Fruit fly (Drosophila melanogaster) whole organism, embryonic: Measurements from ENCODE around the gene Cog2.
A peak's percentile ranks its signal among the peaks of the same experiment; 100 is the strongest.

Source experiments
- Abd-B ChIP-seq: fragments of 200-800 bp; sonication (Bioruptor generic); optimal IDR thresholded peaks from 2 replicates; lab custom pipeline; 2018; ENCODE audit warnings: missing biosample characterization, mild to moderate bottlenecking, missing genetic modification characterization, moderate library complexity
- Atf3 ChIP-seq: fragments of 200-800 bp; sonication (Bioruptor generic); optimal IDR thresholded peaks from 3 replicates; lab custom pipeline; 2016; ENCODE audit warnings: missing biosample characterization, missing genetic modification characterization
- Atf6 ChIP-seq: fragments of 200-800 bp; sonication (Bioruptor generic); IDR thresholded peaks from 2 replicates; pipeline ENCODE4 v1.3.6; 2022; ENCODE audit warnings: missing biosample characterization, missing genetic modification characterization
- BEAF-32 ChIP-seq: fragments of 200-800 bp; sonication (Bioruptor generic); optimal IDR thresholded peaks from 3 replicates; lab custom pipeline; 2017; ENCODE audit warnings: missing biosample characterization, missing genetic modification characterization, mild to moderate bottlenecking, moderate library complexity, missing genetic modification reagents
- Bteb2 ChIP-seq: fragments of 200-800 bp; sonication (Bioruptor generic); optimal IDR thresholded peaks from 2 replicates; lab custom pipeline; 2016; ENCODE audit warnings: missing biosample characterization, missing genetic modification characterization
- CG10654 ChIP-seq: fragments of 200-800 bp; sonication (Bioruptor generic); optimal IDR thresholded peaks from 2 replicates; lab custom pipeline; 2016; ENCODE audit warnings: missing biosample characterization, missing genetic modification characterization
- CG10959 ChIP-seq: fragments of 200-800 bp; sonication (Bioruptor generic); IDR thresholded peaks from 2 replicates; pipeline ENCODE4 v1.3.6; 2022; ENCODE audit warnings: missing biosample characterization, missing genetic modification characterization
- CG11504 ChIP-seq: fragments of 200-800 bp; sonication (Bioruptor generic); optimal IDR thresholded peaks from 3 replicates; lab custom pipeline; 2019; ENCODE audit warnings: missing biosample characterization, mild to moderate bottlenecking, missing genetic modification characterization, moderate library complexity
- CG1233 ChIP-seq: fragments of 200-800 bp; sonication (Bioruptor generic); optimal IDR thresholded peaks from 4 replicates; lab custom pipeline; 2018; ENCODE audit warnings: missing biosample characterization, mild to moderate bottlenecking, missing genetic modification characterization
- CG12391 ChIP-seq: fragments of 200-800 bp; sonication (Bioruptor generic); optimal IDR thresholded peaks from 3 replicates; lab custom pipeline; 2018; ENCODE audit warnings: missing biosample characterization, mild to moderate bottlenecking, missing genetic modification characterization, moderate library complexity
- CG15514 ChIP-seq: fragments of 200-800 bp; sonication (Bioruptor generic); optimal IDR thresholded peaks from 3 replicates; lab custom pipeline; 2017; ENCODE audit warnings: missing biosample characterization, missing genetic modification characterization, mild to moderate bottlenecking, moderate library complexity, missing genetic modification reagents
- CG1603 ChIP-seq: fragments of 200-800 bp; sonication (Bioruptor generic); optimal IDR thresholded peaks from 2 replicates; lab custom pipeline; 2019; ENCODE audit warnings: missing biosample characterization, mild to moderate bottlenecking, missing genetic modification characterization, moderate library complexity
- CG17186 ChIP-seq: fragments of 200-800 bp; sonication (Bioruptor generic); optimal IDR thresholded peaks from 3 replicates; lab custom pipeline; 2017; ENCODE audit warnings: missing biosample characterization, missing genetic modification reagents, missing genetic modification characterization
- CG2712 ChIP-seq: fragments of 200-800 bp; optimal IDR thresholded peaks from 3 replicates; lab custom pipeline; 2019; ENCODE audit warnings: missing biosample characterization, mild to moderate bottlenecking, missing genetic modification characterization, moderate library complexity
- CG31441 ChIP-seq: fragments of 200-800 bp; sonication (Bioruptor generic); IDR thresholded peaks from 2 replicates; pipeline ENCODE4 v1.3.6; 2022; ENCODE audit warnings: missing biosample characterization, missing genetic modification characterization
- CG3407 ChIP-seq: fragments of 200-800 bp; sonication (Bioruptor generic); optimal IDR thresholded peaks from 2 replicates; lab custom pipeline; 2018; ENCODE audit warnings: missing biosample characterization, mild to moderate bottlenecking, missing genetic modification characterization
- CG3995 ChIP-seq: fragments of 200-800 bp; sonication (Bioruptor generic); optimal IDR thresholded peaks from 3 replicates; lab custom pipeline; 2016; ENCODE audit warnings: missing biosample characterization, missing genetic modification characterization
- CG7928 ChIP-seq: fragments of 200-800 bp; sonication (Bioruptor generic); optimal IDR thresholded peaks from 2 replicates; lab custom pipeline; 2017; ENCODE audit warnings: missing biosample characterization, mild to moderate bottlenecking, missing genetic modification characterization
- CG8388 ChIP-seq: fragments of 200-800 bp; sonication (Bioruptor generic); optimal IDR thresholded peaks from 2 replicates; lab custom pipeline; 2019; ENCODE audit warnings: missing biosample characterization, mild to moderate bottlenecking, missing genetic modification characterization, moderate library complexity
- CG9437 ChIP-seq: fragments of 200-800 bp; sonication (Bioruptor generic); optimal IDR thresholded peaks from 2 replicates; lab custom pipeline; 2018; ENCODE audit warnings: missing biosample characterization, mild to moderate bottlenecking, missing genetic modification characterization
- CG9727 ChIP-seq: fragments of 200-800 bp; sonication (Bioruptor generic); optimal IDR thresholded peaks from 3 replicates; lab custom pipeline; 2017; ENCODE audit warnings: missing biosample characterization, mild to moderate bottlenecking, missing genetic modification characterization
- CG9932 ChIP-seq: fragments of 200-800 bp; sonication (Bioruptor generic); IDR thresholded peaks from 2 replicates; pipeline ENCODE4 v1.3.6; 2022; ENCODE audit warnings: missing biosample characterization, missing genetic modification characterization
- Camta ChIP-seq: fragments of 200-800 bp; sonication (Bioruptor generic); optimal IDR thresholded peaks from 2 replicates; lab custom pipeline; 2016; ENCODE audit warnings: missing biosample characterization, missing genetic modification characterization
- Chrac-16 ChIP-seq: fragments of 200-800 bp; sonication (Bioruptor generic); optimal IDR thresholded peaks from 3 replicates; lab custom pipeline; 2016; ENCODE audit warnings: missing biosample characterization, missing genetic modification characterization
- Doc3 ChIP-seq: fragments of 200-800 bp; sonication (Bioruptor generic); IDR thresholded peaks from 3 replicates; pipeline ENCODE4 v1.3.6; 2022; ENCODE audit warnings: missing biosample characterization, missing genetic modification characterization; ENCODE audit not compliant: partially characterized antibody
- Fer1 ChIP-seq: fragments of 200-800 bp; sonication (Bioruptor generic); optimal IDR thresholded peaks from 2 replicates; lab custom pipeline; 2017; ENCODE audit warnings: missing biosample characterization, mild to moderate bottlenecking, missing genetic modification characterization
- Fer3 ChIP-seq: fragments of 200-800 bp; sonication (Bioruptor generic); optimal IDR thresholded peaks from 2 replicates; lab custom pipeline; 2018; ENCODE audit warnings: missing biosample characterization, mild to moderate bottlenecking, missing genetic modification characterization, moderate library complexity
- HLH4C ChIP-seq: fragments of 200-800 bp; sonication (Bioruptor generic); IDR thresholded peaks from 3 replicates; pipeline ENCODE4 v1.3.6; 2022; ENCODE audit warnings: missing biosample characterization, missing genetic modification characterization; ENCODE audit not compliant: partially characterized antibody
- Hmr ChIP-seq: fragments of 200-800 bp; sonication (Bioruptor generic); optimal IDR thresholded peaks from 3 replicates; lab custom pipeline; 2017; ENCODE audit warnings: mild to moderate bottlenecking, missing biosample characterization, missing genetic modification reagents, missing genetic modification characterization
- Lpt ChIP-seq: fragments of >200 bp; optimal IDR thresholded peaks from 2 replicates; lab custom pipeline; 2018; ENCODE audit warnings: missing biosample characterization, missing genetic modification characterization
- Myb ChIP-seq: fragments of 200-800 bp; sonication (Bioruptor generic); optimal IDR thresholded peaks from 2 replicates; lab custom pipeline; 2016; ENCODE audit warnings: missing biosample characterization, missing genetic modification characterization
- Rfx ChIP-seq: fragments of 200-800 bp; sonication (Bioruptor generic); IDR thresholded peaks from 2 replicates; pipeline ENCODE4 v1.3.6; 2022; ENCODE audit warnings: missing biosample characterization, missing genetic modification characterization
- Rx ChIP-seq: fragments of 200-800 bp; sonication (Bioruptor generic); IDR thresholded peaks from 2 replicates; pipeline ENCODE4 v1.3.6; 2022; ENCODE audit warnings: missing biosample characterization, missing genetic modification characterization
- Sry-δ ChIP-seq: fragments of 200-800 bp; sonication (Bioruptor generic); optimal IDR thresholded peaks from 2 replicates; lab custom pipeline; 2016; ENCODE audit warnings: missing biosample characterization, missing genetic modification characterization
- Stat92E ChIP-seq, 3 experiments: fragments of >200 bp in 2 of 3; fragments of 200-800 bp in 1 of 3; sonication (Bioruptor generic) in 1 of 3; optimal IDR thresholded peaks; 2 replicates each; lab custom pipeline; 2017 to 2019; ENCODE audit warnings: missing biosample characterization in 3 of 3, missing genetic modification characterization in 3 of 3, mild to moderate bottlenecking in 1 of 3, moderate library complexity in 1 of 3
- ab ChIP-seq: fragments of 200-800 bp; sonication (Bioruptor generic); optimal IDR thresholded peaks from 2 replicates; lab custom pipeline; 2016; ENCODE audit warnings: missing biosample characterization, missing genetic modification characterization
- ara ChIP-seq: fragments of 200-800 bp; sonication (Bioruptor generic); IDR thresholded peaks from 2 replicates; pipeline ENCODE4 v1.3.6; 2022; ENCODE audit warnings: missing biosample characterization, missing genetic modification characterization
- bowl ChIP-seq: fragments of 200-800 bp; sonication (Bioruptor generic); IDR thresholded peaks from 2 replicates; pipeline ENCODE4 v1.3.6; 2022; ENCODE audit warnings: missing biosample characterization, missing genetic modification characterization
- chm ChIP-seq: fragments of 200-800 bp; sonication (Bioruptor generic); IDR thresholded peaks from 2 replicates; pipeline ENCODE4 v1.3.6; 2022; ENCODE audit warnings: missing biosample characterization, missing genetic modification characterization
- exex ChIP-seq: fragments of 200-800 bp; sonication (Bioruptor generic); optimal IDR thresholded peaks from 4 replicates; lab custom pipeline; 2018; ENCODE audit warnings: missing biosample characterization, mild to moderate bottlenecking, missing genetic modification characterization, moderate library complexity
- gem ChIP-seq: fragments of 200-800 bp; sonication (Bioruptor generic); optimal IDR thresholded peaks from 2 replicates; lab custom pipeline; 2019; ENCODE audit warnings: missing biosample characterization, mild to moderate bottlenecking, missing genetic modification characterization, moderate library complexity
- ind ChIP-seq: fragments of 200-800 bp; sonication (Bioruptor generic); optimal IDR thresholded peaks from 3 replicates; lab custom pipeline; 2016; ENCODE audit warnings: missing biosample characterization, missing genetic modification characterization
- mirr ChIP-seq: fragments of 200-800 bp; sonication (Bioruptor generic); optimal IDR thresholded peaks from 3 replicates; lab custom pipeline; 2018; ENCODE audit warnings: missing biosample characterization, mild to moderate bottlenecking, missing genetic modification characterization
- phol ChIP-seq: fragments of 200-800 bp; sonication (Bioruptor generic); optimal IDR thresholded peaks from 3 replicates; lab custom pipeline; 2018; ENCODE audit warnings: missing biosample characterization, mild to moderate bottlenecking, missing genetic modification characterization, moderate library complexity
- pzg ChIP-seq: fragments of 200-800 bp; sonication (Bioruptor generic); optimal IDR thresholded peaks from 3 replicates; lab custom pipeline; 2018; ENCODE audit warnings: missing biosample characterization, mild to moderate bottlenecking, missing genetic modification characterization, moderate library complexity
- sim ChIP-seq: fragments of 200-800 bp; sonication (Bioruptor generic); IDR thresholded peaks from 2 replicates; pipeline ENCODE4 v1.3.6; 2022; ENCODE audit warnings: missing biosample characterization, missing genetic modification characterization
- ssp ChIP-seq: fragments of 200-800 bp; sonication (Bioruptor generic); IDR thresholded peaks from 2 replicates; pipeline ENCODE4 v1.3.6; 2022; ENCODE audit warnings: missing biosample characterization, missing genetic modification characterization
- sug ChIP-seq: fragments of 200-800 bp; optimal IDR thresholded peaks from 2 replicates; lab custom pipeline; 2019; ENCODE audit warnings: missing biosample characterization, mild to moderate bottlenecking, missing genetic modification characterization, moderate library complexity
- tll ChIP-seq, 2 experiments: fragments of 200-800 bp in 1 of 2; fragments of >200 bp in 1 of 2; sonication (Bioruptor generic) in 1 of 2; optimal IDR thresholded peaks; 2 replicates each; lab custom pipeline; 2017 to 2019; ENCODE audit warnings: missing biosample characterization in 2 of 2, missing genetic modification characterization in 2 of 2, mild to moderate bottlenecking in 1 of 2, moderate library complexity in 1 of 2
- trem ChIP-seq: fragments of 200-800 bp; optimal IDR thresholded peaks from 3 replicates; lab custom pipeline; 2019; ENCODE audit warnings: missing biosample characterization, mild to moderate bottlenecking, missing genetic modification characterization, moderate library complexity

Cog2 gene

dm6 chr3R:15330472-15330871 is 31.0 kb downstream of the Cog2 start, which contains the start of gene mRpL9 (continued):
- TF ChIP-seq CG11504 = no peak
- TF ChIP-seq Myb (GFP tag; lab: Kevin White, UChicago) = peak; percentile 77
- TF ChIP-seq Bteb2 (GFP tag; lab: Kevin White, UChicago) = peak; percentile 12
- peak; percentile 91 for TF ChIP-seq Abd-B
- no peak for TF ChIP-seq bowl (GFP tag; lab: Robert Waterston, UW)
- TF ChIP-seq CG10959 (GFP tag; lab: Robert Waterston, UW) = no peak
- peak; percentile 60 for TF ChIP-seq CG9932 (GFP tag; lab: Robert Waterston, UW)
- peak; percentile 71 for TF ChIP-seq Sry-δ
- peak; percentile 0 for TF ChIP-seq CG9727 (GFP tag; lab: Kevin White, UChicago)
- no peak for TF ChIP-seq Stat92E (GFP tag; optimal IDR thresholded peaks at IDR 0.05; lab: Kevin White, UChicago)
- peak; percentile 52 for TF ChIP-seq phol
- TF ChIP-seq ind (GFP tag; lab: Kevin White, UChicago) = peak; percentile 21
- peak; percentile 34; the same call in 1 of the 3 replicates for TF ChIP-seq Doc3
- TF ChIP-seq Fer1 (GFP tag; lab: Kevin White, UChicago) = peak; percentile 20
- peak; percentile 35 for TF ChIP-seq Fer3 (tag; lab: Kevin White, UChicago)
- TF ChIP-seq CG9437 (GFP tag; lab: Kevin White, UChicago) = peak; percentile 90
- TF ChIP-seq CG31441 = peak; percentile 98
- TF ChIP-seq HLH4C (GFP tag; lab: Robert Waterston, UW) = 0 out of 3 replicates have a peak, but pooled peaks have one; percentile 48
- TF ChIP-seq CG10654 (GFP tag; lab: Kevin White, UChicago) = peak; percentile 9
- no peak for TF ChIP-seq Lpt (GFP tag; lab: Kevin White, UChicago)
- TF ChIP-seq tll (GFP tag; optimal IDR thresholded peaks at IDR 0.05; lab: Kevin White, UChicago) = peak in 1 of 2 experiments; percentile 34
- peak; percentile 67 for TF ChIP-seq trem
- TF ChIP-seq CG12391 (tag; lab: Kevin White, UChicago) = peak; percentile 42
- peak; percentile 51 for TF ChIP-seq CG17186 (GFP tag; lab: Kevin White, UChicago)
- TF ChIP-seq sug (tag; lab: Kevin White, UChicago) = peak; percentile 34

- TF ChIP-seq CG3995 (peak; percentile 61), Chrac-16 (GFP tag; lab: Kevin White, UChicago) (no peak), CG2712 (tag; lab: Kevin White, UChicago) (no peak), ab (no peak), ssp (no peak), pzg (GFP tag; lab: Kevin White, UChicago) (peak; percentile 79), Rx (no peak), CG8388 (GFP tag; lab: Kevin White, UChicago) (no peak), CG3407 (GFP tag; lab: Kevin White, UChicago) (no peak), CG7928 (GFP tag; lab: Kevin White, UChicago) (no peak), BEAF-32 (GFP tag; lab: Kevin White, UChicago) (no peak), exex (tag; lab: Kevin White, UChicago) (no peak), sim (GFP tag; lab: Robert Waterston, UW) (no peak), Atf6 (GFP tag; lab: Robert Waterston, UW) (no peak), ara (GFP tag; lab: Robert Waterston, UW) (no peak), Camta (GFP tag; lab: Kevin White, UChicago) (no peak), Rfx (GFP tag; lab: Robert Waterston, UW) (no peak), Hmr (GFP tag; lab: Kevin White, UChicago) (no peak), gem (tag; lab: Kevin White, UChicago) (no peak), mirr (GFP tag; lab: Kevin White, UChicago) (no peak), Atf3 (no peak), CG15514 (GFP tag; lab: Kevin White, UChicago) (peak; percentile 62), chm (GFP tag; lab: Robert Waterston, UW) (no peak), CG1233 (GFP tag; lab: Kevin White, UChicago) (no peak), CG1603 (peak; percentile 4)
These were observed 33.2 kb downstream of the Cog2 start, which contains the start of the genes CG6236 and ea for dm6 chr3R:15328083-15328779. TSS of gene CG6236 (minus strand) at chr3R:15328269. TSS of gene ea (plus strand) at chr3R:15328729.
